Fruit fly (Drosophila melanogaster) whole organism, adult: ENCODE data around the gene CG42673.

Experiments
- CG11617 ChIP-seq: fragments of 200-800 bp; sonication (Bioruptor generic); optimal IDR thresholded peaks from 2 replicates; lab custom pipeline; 2017; ENCODE audit warnings: mild to moderate bottlenecking, missing biosample characterization, missing genetic modification reagents, missing genetic modification characterization
- CG12768 ChIP-seq: fragments of 200-800 bp; sonication (Bioruptor generic); optimal IDR thresholded peaks from 2 replicates; lab custom pipeline; 2017; ENCODE audit warnings: missing biosample characterization, missing genetic modification characterization, mild to moderate bottlenecking, moderate library complexity, missing genetic modification reagents
- CG14711 ChIP-seq: fragments of 200-800 bp; sonication (Bioruptor generic); optimal IDR thresholded peaks from 2 replicates; lab custom pipeline; 2018; ENCODE audit warnings: missing biosample characterization, mild to moderate bottlenecking, missing genetic modification characterization, moderate library complexity
- CG1620 ChIP-seq: fragments of 200-800 bp; sonication (Bioruptor generic); optimal IDR thresholded peaks from 2 replicates; lab custom pipeline; 2016; ENCODE audit warnings: missing biosample characterization, missing genetic modification characterization
- CG33017 ChIP-seq: fragments of 200-800 bp; sonication (Bioruptor generic); optimal IDR thresholded peaks from 2 replicates; lab custom pipeline; 2018; ENCODE audit warnings: missing biosample characterization, mild to moderate bottlenecking, missing genetic modification characterization, moderate library complexity
- CG5204 ChIP-seq: fragments of 200-800 bp; sonication (Bioruptor generic); optimal IDR thresholded peaks from 2 replicates; lab custom pipeline; 2016; ENCODE audit warnings: missing biosample characterization, missing genetic modification characterization
- CG7045 ChIP-seq: fragments of 200-800 bp; sonication (Bioruptor generic); optimal IDR thresholded peaks from 2 replicates; lab custom pipeline; 2017; ENCODE audit warnings: missing biosample characterization, mild to moderate bottlenecking, missing genetic modification characterization
- CG7101 ChIP-seq: fragments of 200-800 bp; sonication (Bioruptor generic); optimal IDR thresholded peaks from 2 replicates; lab custom pipeline; 2018; ENCODE audit warnings: missing biosample characterization, mild to moderate bottlenecking, missing genetic modification characterization, moderate library complexity
- Clk ChIP-seq: fragments of 200-800 bp; sonication (Bioruptor generic); optimal IDR thresholded peaks from 2 replicates; lab custom pipeline; 2017; ENCODE audit warnings: missing biosample characterization, missing genetic modification characterization
- Crg-1 ChIP-seq: fragments of 200-800 bp; sonication (Bioruptor generic); optimal IDR thresholded peaks from 2 replicates; lab custom pipeline; 2016; ENCODE audit warnings: missing biosample characterization, missing genetic modification characterization
- Hr96 ChIP-seq: fragments of 200-800 bp; sonication (Bioruptor generic); optimal IDR thresholded peaks from 2 replicates; lab custom pipeline; 2016; ENCODE audit warnings: missing biosample characterization, missing genetic modification characterization
- Mnt ChIP-seq: fragments of 200-800 bp; sonication (Bioruptor generic); optimal IDR thresholded peaks from 2 replicates; lab custom pipeline; 2016; ENCODE audit warnings: missing biosample characterization, mild to moderate bottlenecking, missing genetic modification characterization
- bab1 ChIP-seq: fragments of 200-800 bp; sonication (Bioruptor generic); optimal IDR thresholded peaks from 3 replicates; lab custom pipeline; 2019; ENCODE audit warnings: missing biosample characterization, mild to moderate bottlenecking, missing genetic modification characterization, moderate library complexity
- cic ChIP-seq: fragments of 200-800 bp; sonication (Bioruptor generic); optimal IDR thresholded peaks from 2 replicates; lab custom pipeline; 2017; ENCODE audit warnings: missing biosample characterization, mild to moderate bottlenecking, missing genetic modification characterization, moderate library complexity
- cnc ChIP-seq, 2 experiments: fragments of >200 bp; optimal IDR thresholded peaks; 2 replicates each; lab custom pipeline; 2017
- kay ChIP-seq: fragments of 200-800 bp; sonication (Bioruptor generic); peaks from one replicate; lab custom pipeline; 2016; ENCODE audit warnings: missing biosample characterization, missing genetic modification characterization, borderline replicate concordance
- ovo ChIP-seq: fragments of 200-800 bp; sonication (Bioruptor generic); optimal IDR thresholded peaks from 2 replicates; lab custom pipeline; 2016; ENCODE audit warnings: missing biosample characterization, missing genetic modification characterization
- pad ChIP-seq: fragments of 200-800 bp; sonication (Bioruptor generic); optimal IDR thresholded peaks from 3 replicates; lab custom pipeline; 2017; ENCODE audit warnings: missing biosample characterization, missing genetic modification characterization, mild to moderate bottlenecking, moderate library complexity, missing genetic modification reagents
- tj ChIP-seq: fragments of 200-800 bp; sonication (Bioruptor generic); optimal IDR thresholded peaks from 3 replicates; lab custom pipeline; 2017; ENCODE audit warnings: missing biosample characterization, mild to moderate bottlenecking, missing genetic modification characterization, moderate library complexity
- toe ChIP-seq: fragments of 200-800 bp; sonication (Bioruptor generic); optimal IDR thresholded peaks from 2 replicates; lab custom pipeline; 2016; ENCODE audit warnings: missing biosample characterization, missing genetic modification characterization

CG42673 gene

DNA sequence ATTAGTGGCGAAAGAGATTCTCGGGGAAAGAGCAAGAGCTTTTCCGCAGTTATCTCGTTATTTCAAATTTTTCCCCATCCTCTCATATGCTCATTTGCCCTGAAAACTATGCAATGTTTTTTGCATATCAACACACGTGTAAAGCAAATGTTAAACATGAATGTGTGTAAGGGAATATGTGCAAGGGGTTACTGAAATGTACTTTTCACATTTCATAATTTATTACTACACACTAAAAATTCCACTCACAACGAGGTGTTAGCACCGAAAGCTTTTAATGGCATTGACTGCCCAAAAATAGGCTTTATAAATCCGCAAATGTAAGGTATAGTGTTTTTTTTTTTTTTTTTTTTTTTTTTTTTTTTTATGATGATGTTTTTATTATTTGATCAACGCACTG, 24.6 kb downstream of the CG42673 start:
- TF ChIP-seq tj (GFP tag; lab: Kevin White, UChicago) (no peak), CG33017 (no peak), cnc (optimal IDR thresholded peaks at IDR 0.05; lab: Kevin White, UChicago) (no peak), CG12768 (no peak), CG1620 (GFP tag; lab: Kevin White, UChicago) (no peak), ovo (no peak), pad (GFP tag; lab: Kevin White, UChicago) (no peak), Mnt (GFP tag; lab: Kevin White, UChicago) (no peak)

DNA sequence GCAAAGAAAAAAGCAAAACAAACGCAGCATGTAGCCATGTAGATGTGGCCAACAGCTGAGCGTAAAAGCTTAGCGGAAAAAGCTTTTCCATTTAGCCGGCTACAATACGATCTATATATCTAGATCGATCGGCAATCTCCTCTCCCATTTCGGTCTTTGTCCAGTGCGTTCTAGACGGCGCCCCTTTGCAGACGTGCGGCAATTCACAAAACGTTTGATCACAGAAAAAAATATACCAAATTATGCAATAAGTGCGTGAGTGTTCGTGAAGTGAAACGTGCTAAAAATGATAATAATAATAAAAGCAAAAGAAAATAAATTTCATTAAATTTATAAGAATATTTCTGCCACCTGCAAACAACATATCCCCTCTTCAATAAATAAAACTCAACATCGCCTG, 36.4 kb downstream of the CG42673 start:
- no peak for TF ChIP-seq CG7045 (GFP tag; lab: Kevin White, UChicago)
- TF ChIP-seq CG14711 (tag; lab: Kevin White, UChicago), result no peak
- TF ChIP-seq CG33017, result no peak
- TF ChIP-seq tj (GFP tag; lab: Kevin White, UChicago), result no peak
- no peak for TF ChIP-seq CG7101 (tag; lab: Kevin White, UChicago)
- TF ChIP-seq CG11617 (GFP tag; lab: Kevin White, UChicago), result no peak
- no peak for TF ChIP-seq toe
- TF ChIP-seq CG1620 (GFP tag; lab: Kevin White, UChicago), result no peak
- TF ChIP-seq pad (GFP tag; lab: Kevin White, UChicago), result no peak
- TF ChIP-seq bab1, result no peak
- no peak for TF ChIP-seq CG12768
- no peak for TF ChIP-seq Mnt (GFP tag; lab: Kevin White, UChicago)
- no peak for TF ChIP-seq Hr96 (GFP tag; lab: Kevin White, UChicago)
- TF ChIP-seq kay, result no peak
- no peak for TF ChIP-seq cnc (optimal IDR thresholded peaks at IDR 0.05; lab: Kevin White, UChicago)
- TF ChIP-seq CG5204 (GFP tag; lab: Kevin White, UChicago), result no peak
- no peak for TF ChIP-seq ovo
- no peak for TF ChIP-seq Crg-1 (GFP tag; lab: Kevin White, UChicago)
- no peak for TF ChIP-seq cic
- TF ChIP-seq Clk, result no peak

DNA sequence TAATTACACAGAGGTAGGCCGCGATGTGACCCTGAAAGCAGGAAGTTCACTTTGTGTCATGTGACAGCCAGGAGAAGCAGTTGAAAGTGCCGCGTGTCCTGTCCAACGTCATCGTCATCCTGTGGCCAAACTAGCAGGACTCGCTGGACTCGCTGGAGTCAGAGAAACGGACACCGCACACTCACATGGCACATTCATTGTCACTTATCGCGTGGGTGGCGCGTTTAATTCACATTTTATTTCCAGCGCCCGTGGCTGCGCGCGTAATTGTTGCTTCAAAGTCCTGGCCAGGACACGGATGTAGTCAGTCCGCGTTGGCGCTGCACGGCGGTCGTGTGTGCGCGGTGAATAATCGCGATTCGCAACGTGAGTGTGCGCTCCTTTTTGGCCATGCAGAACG, 50.4 kb downstream of the CG42673 start, which contains the start of gene Tmc:
TSS of gene Tmc (plus strand) at position 301 of the 400 bp plus-strand sequence.
- no peak for TF ChIP-seq cnc (optimal IDR thresholded peaks at IDR 0.05; lab: Kevin White, UChicago)
- TF ChIP-seq CG14711 (tag; lab: Kevin White, UChicago), result no peak
- TF ChIP-seq bab1, result no peak
- TF ChIP-seq tj (GFP tag; lab: Kevin White, UChicago), result no peak
- TF ChIP-seq CG7101 (tag; lab: Kevin White, UChicago), result no peak
- TF ChIP-seq CG7045 (GFP tag; lab: Kevin White, UChicago), result no peak
- no peak for TF ChIP-seq Clk
- TF ChIP-seq kay, result no peak
- no peak for TF ChIP-seq CG12768
- no peak for TF ChIP-seq Hr96 (GFP tag; lab: Kevin White, UChicago)
- TF ChIP-seq toe, result no peak
- TF ChIP-seq CG1620 (GFP tag; lab: Kevin White, UChicago), result no peak
- no peak for TF ChIP-seq CG11617 (GFP tag; lab: Kevin White, UChicago)
- no peak for TF ChIP-seq Crg-1 (GFP tag; lab: Kevin White, UChicago)
- no peak for TF ChIP-seq Mnt (GFP tag; lab: Kevin White, UChicago)
- TF ChIP-seq ovo, result no peak

DNA sequence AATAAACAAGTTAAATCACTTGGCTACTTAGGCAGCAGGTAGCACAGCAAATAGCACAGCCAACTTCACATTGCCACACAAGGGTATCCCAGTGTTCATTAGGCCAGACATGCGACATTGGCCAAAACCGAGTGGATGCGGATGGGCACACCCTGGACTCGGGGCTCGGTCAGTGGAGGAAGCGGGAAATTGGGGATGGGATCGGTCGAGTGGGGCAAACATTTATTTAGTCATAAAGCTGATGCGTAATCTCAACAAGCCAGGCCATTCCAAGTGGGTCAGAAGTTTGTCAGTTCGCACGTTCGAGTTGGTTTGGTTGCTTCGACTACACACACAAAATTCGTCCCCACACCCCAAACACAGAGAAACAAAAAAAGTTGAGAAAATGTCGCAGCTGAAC, 51.7 kb downstream of the CG42673 start, which contains the start of gene CG3222:
TSS of gene CG3222 (plus strand) at position 301 of the 400 bp plus-strand sequence.
- no peak for TF ChIP-seq CG7101 (tag; lab: Kevin White, UChicago)
- TF ChIP-seq ovo, result no peak
- TF ChIP-seq tj (GFP tag; lab: Kevin White, UChicago), result no peak
- TF ChIP-seq CG5204 (GFP tag; lab: Kevin White, UChicago), result no peak
- TF ChIP-seq Mnt (GFP tag; lab: Kevin White, UChicago), result no peak

DNA sequence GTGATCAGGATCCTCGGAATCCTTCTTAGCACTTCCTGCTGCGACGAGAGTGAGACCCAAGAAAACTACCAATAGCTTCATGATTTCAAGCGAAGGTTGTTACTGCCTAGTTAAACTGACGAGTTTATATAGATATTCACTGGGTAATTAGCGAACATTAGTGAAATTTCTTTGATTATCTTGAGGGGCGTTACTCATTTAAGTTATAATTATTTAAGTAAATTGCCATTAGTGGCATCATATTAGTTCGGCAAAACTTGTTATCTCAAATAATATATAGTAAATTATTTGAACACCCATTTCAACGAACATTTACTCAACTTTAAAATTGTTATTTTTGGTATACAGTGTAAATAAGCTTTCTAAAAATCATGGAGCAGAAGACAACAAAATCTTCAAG, 54.2 kb downstream of the CG42673 start, which contains the start of the genes CG3088 and CG3306:
TSS of gene CG3088 (minus strand) at position 101 of the 400 bp plus-strand sequence.
TSS of gene CG3306 (plus strand) at position 299 of the 400 bp plus-strand sequence.
- TF ChIP-seq kay, result no peak
- no peak for TF ChIP-seq CG1620 (GFP tag; lab: Kevin White, UChicago)
- no peak for TF ChIP-seq Hr96 (GFP tag; lab: Kevin White, UChicago)
- TF ChIP-seq cic, result no peak
- TF ChIP-seq CG11617 (GFP tag; lab: Kevin White, UChicago), result no peak
- TF ChIP-seq CG33017, result no peak
- TF ChIP-seq CG5204 (GFP tag; lab: Kevin White, UChicago), result no peak
- no peak for TF ChIP-seq toe
- TF ChIP-seq Crg-1 (GFP tag; lab: Kevin White, UChicago), result no peak
- no peak for TF ChIP-seq bab1
- TF ChIP-seq tj (GFP tag; lab: Kevin White, UChicago), result no peak
- TF ChIP-seq CG7045 (GFP tag; lab: Kevin White, UChicago), result no peak

DNA sequence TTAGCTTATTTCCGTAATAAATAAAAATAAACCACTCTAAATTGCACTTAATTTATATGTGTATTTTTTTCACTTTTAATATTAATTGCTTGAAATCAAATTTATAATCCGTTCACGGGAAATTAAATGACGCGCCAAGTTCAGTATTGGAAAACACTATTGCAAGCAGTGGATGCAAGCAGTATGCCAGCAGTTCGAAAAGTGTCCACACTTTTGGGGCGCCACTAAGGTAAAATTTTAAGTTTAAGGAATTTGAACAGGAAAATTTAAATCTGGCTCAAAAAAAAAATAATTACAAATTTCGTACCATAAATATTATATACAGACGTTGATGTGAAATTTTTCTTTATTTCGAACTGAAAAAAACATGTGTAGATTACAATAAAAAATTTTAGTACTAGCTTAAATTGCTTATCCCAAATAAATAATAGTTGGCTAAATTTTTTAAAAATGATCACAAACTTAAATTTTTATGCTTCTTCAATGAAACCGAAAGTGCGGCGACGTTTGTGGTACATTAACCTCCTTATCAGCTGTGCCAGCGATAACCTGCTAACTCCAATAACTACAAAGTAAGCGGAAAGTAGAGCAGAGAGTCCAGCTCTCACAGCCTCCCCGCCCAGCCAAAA, 67.1 kb downstream of the CG42673 start:
- TF ChIP-seq CG11617 (GFP tag; lab: Kevin White, UChicago) (no peak), Clk (no peak), toe (peak; percentile 35), CG12768 (no peak), cnc (optimal IDR thresholded peaks at IDR 0.05; lab: Kevin White, UChicago) (no peak), pad (GFP tag; lab: Kevin White, UChicago) (peak; percentile 35), bab1 (peak; percentile 15), CG7101 (tag; lab: Kevin White, UChicago) (peak; percentile 28)
